Fruit fly (Drosophila melanogaster) whole organism, embryonic: Measurements from ENCODE around the gene Pex3.

Experiments
- Blimp-1 ChIP-seq: fragments of 200-800 bp; sonication (Bioruptor generic); optimal IDR thresholded peaks from 3 replicates; lab custom pipeline; 2018; ENCODE audit warnings: missing biosample characterization, missing genetic modification characterization, mild to moderate bottlenecking, moderate library complexity, missing genetic modification reagents
- Bteb2 ChIP-seq: fragments of 200-800 bp; sonication (Bioruptor generic); optimal IDR thresholded peaks from 2 replicates; lab custom pipeline; 2016; ENCODE audit warnings: missing biosample characterization, missing genetic modification characterization
- CG1024 ChIP-seq: fragments of 200-800 bp; sonication (Bioruptor generic); IDR thresholded peaks from 2 replicates; pipeline ENCODE4 v1.3.6; 2022; ENCODE audit warnings: missing biosample characterization, missing genetic modification characterization
- CG11695 ChIP-seq: fragments of 200-800 bp; sonication (Bioruptor generic); IDR thresholded peaks from 3 replicates; pipeline ENCODE4 v1.3.6; 2022; ENCODE audit warnings: missing biosample characterization, missing genetic modification characterization
- CG11696 ChIP-seq: fragments of 200-800 bp; sonication (Bioruptor generic); IDR thresholded peaks from 2 replicates; pipeline ENCODE4 v1.3.6; 2022; ENCODE audit warnings: missing biosample characterization, missing genetic modification characterization
- CG14441 ChIP-seq: fragments of 200-800 bp; sonication (Bioruptor generic); IDR thresholded peaks from 2 replicates; pipeline ENCODE4 v1.3.6; 2022; ENCODE audit warnings: missing biosample characterization, missing genetic modification characterization
- CG15073 ChIP-seq: fragments of 200-800 bp; sonication (Bioruptor generic); optimal IDR thresholded peaks from 2 replicates; lab custom pipeline; 2016; ENCODE audit warnings: missing biosample characterization, missing genetic modification characterization
- CG15479 ChIP-seq: fragments of 200-800 bp; sonication (Bioruptor generic); optimal IDR thresholded peaks from 3 replicates; lab custom pipeline; 2019; ENCODE audit warnings: missing biosample characterization, mild to moderate bottlenecking, missing genetic modification characterization, moderate library complexity
- CG16779 ChIP-seq: fragments of 200-800 bp; sonication (Bioruptor generic); IDR thresholded peaks from 2 replicates; pipeline ENCODE4 v1.3.6; 2022; ENCODE audit warnings: missing biosample characterization, missing genetic modification characterization
- CG18262 ChIP-seq: fragments of 200-800 bp; optimal IDR thresholded peaks from 3 replicates; lab custom pipeline; 2019; ENCODE audit warnings: missing biosample characterization, mild to moderate bottlenecking, missing genetic modification characterization, moderate library complexity
- CG34422 ChIP-seq: fragments of 200-800 bp; sonication (Bioruptor generic); IDR thresholded peaks from 3 replicates; pipeline ENCODE4 v1.3.6; 2022; ENCODE audit warnings: missing biosample characterization, missing genetic modification characterization
- CG4707 ChIP-seq: fragments of 200-800 bp; sonication (Bioruptor generic); optimal IDR thresholded peaks from 2 replicates; lab custom pipeline; 2018; ENCODE audit warnings: missing biosample characterization, mild to moderate bottlenecking, missing genetic modification characterization, moderate library complexity
- CG6683 ChIP-seq: fragments of 200-800 bp; sonication (Bioruptor generic); optimal IDR thresholded peaks from 2 replicates; lab custom pipeline; 2017; ENCODE audit warnings: missing biosample characterization, mild to moderate bottlenecking, missing genetic modification characterization, missing genetic modification reagents
- CG6791 ChIP-seq: fragments of 200-800 bp; sonication (Bioruptor generic); IDR thresholded peaks from 3 replicates; pipeline ENCODE4 v1.3.6; 2022; ENCODE audit warnings: missing biosample characterization, missing genetic modification characterization; ENCODE audit not compliant: partially characterized antibody
- CG6813 ChIP-seq: fragments of 200-800 bp; sonication (Bioruptor generic); optimal IDR thresholded peaks from 2 replicates; lab custom pipeline; 2017; ENCODE audit warnings: missing biosample characterization, missing genetic modification characterization, mild to moderate bottlenecking, moderate library complexity, missing genetic modification reagents
- CG8281 ChIP-seq: fragments of 200-800 bp; sonication (Bioruptor generic); optimal IDR thresholded peaks from 2 replicates; lab custom pipeline; 2018; ENCODE audit warnings: missing biosample characterization, mild to moderate bottlenecking, missing genetic modification characterization, moderate library complexity
- CG9797 ChIP-seq: fragments of 200-800 bp; sonication (Bioruptor generic); optimal IDR thresholded peaks from 3 replicates; lab custom pipeline; 2018; ENCODE audit warnings: missing biosample characterization, mild to moderate bottlenecking, missing genetic modification characterization
- CG9817 ChIP-seq: fragments of 200-800 bp; sonication (Bioruptor generic); optimal IDR thresholded peaks from 2 replicates; lab custom pipeline; 2018; ENCODE audit warnings: missing biosample characterization, mild to moderate bottlenecking, missing genetic modification characterization, moderate library complexity
- Dad ChIP-seq: fragments of 200-800 bp; sonication (Bioruptor generic); optimal IDR thresholded peaks from 3 replicates; lab custom pipeline; 2016; ENCODE audit warnings: missing biosample characterization, missing genetic modification characterization
- Dll ChIP-seq: fragments of 200-800 bp; sonication (Bioruptor generic); IDR thresholded peaks from 4 replicates; pipeline ENCODE4 v1.3.6; 2022; ENCODE audit warnings: missing biosample characterization, missing genetic modification characterization; ENCODE audit not compliant: partially characterized antibody
- Doc2 ChIP-seq: fragments of 200-800 bp; sonication (Bioruptor generic); IDR thresholded peaks from 2 replicates; pipeline ENCODE4 v1.3.6; 2022; ENCODE audit warnings: missing biosample characterization, missing genetic modification characterization
- ERR ChIP-seq: fragments of 200-800 bp; sonication (Bioruptor generic); optimal IDR thresholded peaks from 2 replicates; lab custom pipeline; 2016; ENCODE audit warnings: missing biosample characterization, missing genetic modification characterization
- Fer1 ChIP-seq: fragments of 200-800 bp; sonication (Bioruptor generic); optimal IDR thresholded peaks from 2 replicates; lab custom pipeline; 2017; ENCODE audit warnings: missing biosample characterization, mild to moderate bottlenecking, missing genetic modification characterization
- Hmx ChIP-seq: fragments of 200-800 bp; sonication (Bioruptor generic); optimal IDR thresholded peaks from 2 replicates; lab custom pipeline; 2016; ENCODE audit warnings: missing biosample characterization, missing genetic modification characterization
- Hr51 ChIP-seq, 2 experiments: fragments of 200-800 bp; sonication (Bioruptor generic); optimal IDR thresholded peaks; 2 replicates in 1 of 2; 3 replicates in 1 of 2; lab custom pipeline; 2016 to 2018; ENCODE audit warnings: missing biosample characterization in 2 of 2, missing genetic modification characterization in 2 of 2, mild to moderate bottlenecking in 1 of 2, moderate library complexity in 1 of 2
- Hr78 ChIP-seq, 2 experiments: fragments of 200-800 bp in 1 of 2; fragments of >200 bp in 1 of 2; sonication (Bioruptor generic) in 1 of 2; optimal IDR thresholded peaks; 2 replicates each; lab custom pipeline; 2017 to 2019; ENCODE audit warnings: missing biosample characterization in 2 of 2, missing genetic modification characterization in 2 of 2, mild to moderate bottlenecking in 1 of 2, moderate library complexity in 1 of 2
- Max ChIP-seq: fragments of 200-800 bp; sonication (Bioruptor generic); optimal IDR thresholded peaks from 2 replicates; lab custom pipeline; 2016; ENCODE audit warnings: missing biosample characterization, mild to moderate bottlenecking, missing genetic modification characterization
- NfI ChIP-seq: fragments of 200-800 bp; sonication (Bioruptor generic); optimal IDR thresholded peaks from 3 replicates; lab custom pipeline; 2018; ENCODE audit warnings: missing biosample characterization, mild to moderate bottlenecking, missing genetic modification characterization, moderate library complexity
- Ptx1 ChIP-seq: fragments of 200-800 bp; sonication (Bioruptor generic); IDR thresholded peaks from 2 replicates; pipeline ENCODE4 v1.3.6; 2022; ENCODE audit warnings: missing biosample characterization, missing genetic modification characterization
- Stat92E ChIP-seq, 3 experiments: fragments of >200 bp in 2 of 3; fragments of 200-800 bp in 1 of 3; sonication (Bioruptor generic) in 1 of 3; optimal IDR thresholded peaks; 2 replicates each; lab custom pipeline; 2017 to 2019; ENCODE audit warnings: missing biosample characterization in 3 of 3, missing genetic modification characterization in 3 of 3, mild to moderate bottlenecking in 1 of 3, moderate library complexity in 1 of 3
- ato ChIP-seq: fragments of 200-800 bp; sonication (Bioruptor generic); IDR thresholded peaks from 2 replicates; pipeline ENCODE4 v1.3.6; 2022; ENCODE audit warnings: missing biosample characterization, missing genetic modification characterization; ENCODE audit not compliant: partially characterized antibody
- ci ChIP-seq: fragments of 200-800 bp; sonication (Bioruptor generic); IDR thresholded peaks from 3 replicates; pipeline ENCODE4 v1.3.6; 2022; ENCODE audit warnings: missing biosample characterization, missing genetic modification characterization
- cwo ChIP-seq: fragments of 200-800 bp; sonication (Bioruptor generic); optimal IDR thresholded peaks from 3 replicates; lab custom pipeline; 2017; ENCODE audit warnings: missing biosample characterization, missing genetic modification characterization, mild to moderate bottlenecking, moderate library complexity, missing genetic modification reagents
- dan ChIP-seq: fragments of 200-800 bp; sonication (Bioruptor generic); IDR thresholded peaks from 2 replicates; pipeline ENCODE4 v1.3.6; 2022; ENCODE audit warnings: missing biosample characterization, missing genetic modification characterization
- dmrt11E ChIP-seq: fragments of 200-800 bp; sonication (Bioruptor generic); optimal IDR thresholded peaks from 3 replicates; lab custom pipeline; 2018; ENCODE audit warnings: missing biosample characterization, mild to moderate bottlenecking, missing genetic modification characterization, moderate library complexity
- en ChIP-seq: fragments of 200-800 bp; sonication (Bioruptor generic); optimal IDR thresholded peaks from 2 replicates; lab custom pipeline; 2016; ENCODE audit warnings: missing biosample characterization, missing genetic modification characterization
- fd102C ChIP-seq: fragments of 200-800 bp; sonication (Bioruptor generic); optimal IDR thresholded peaks from 2 replicates; lab custom pipeline; 2018; ENCODE audit warnings: missing biosample characterization, mild to moderate bottlenecking, missing genetic modification characterization, moderate library complexity
- gce ChIP-seq: fragments of 200-800 bp; sonication (Bioruptor generic); IDR thresholded peaks from 3 replicates; pipeline ENCODE4 v1.3.6; 2022; ENCODE audit warnings: missing biosample characterization, missing genetic modification characterization
- gsb ChIP-seq: fragments of 200-800 bp; sonication (Bioruptor generic); IDR thresholded peaks from 2 replicates; pipeline ENCODE4 v1.3.6; 2022; ENCODE audit warnings: missing biosample characterization, missing genetic modification characterization
- h ChIP-seq: fragments of >200 bp; optimal IDR thresholded peaks from 2 replicates; lab custom pipeline; 2017
- mirr ChIP-seq: fragments of 200-800 bp; sonication (Bioruptor generic); optimal IDR thresholded peaks from 3 replicates; lab custom pipeline; 2018; ENCODE audit warnings: missing biosample characterization, mild to moderate bottlenecking, missing genetic modification characterization
- oc ChIP-seq: fragments of 200-800 bp; sonication (Bioruptor generic); optimal IDR thresholded peaks from 2 replicates; lab custom pipeline; 2018; ENCODE audit warnings: missing biosample characterization, mild to moderate bottlenecking, missing genetic modification characterization, moderate library complexity
- pum ChIP-seq: fragments of 200-800 bp; sonication (Bioruptor generic); optimal IDR thresholded peaks from 2 replicates; lab custom pipeline; 2016; ENCODE audit warnings: missing biosample characterization, missing genetic modification characterization
- shn ChIP-seq: fragments of 200-800 bp; sonication (Bioruptor generic); optimal IDR thresholded peaks from 3 replicates; lab custom pipeline; 2016; ENCODE audit warnings: missing biosample characterization, missing genetic modification characterization
- sob ChIP-seq: fragments of 200-800 bp; sonication (Bioruptor generic); IDR thresholded peaks from 2 replicates; pipeline ENCODE4 v1.3.6; 2022; ENCODE audit warnings: missing biosample characterization, missing genetic modification characterization
- ssp ChIP-seq: fragments of 200-800 bp; sonication (Bioruptor generic); IDR thresholded peaks from 2 replicates; pipeline ENCODE4 v1.3.6; 2022; ENCODE audit warnings: missing biosample characterization, missing genetic modification characterization
- stwl ChIP-seq: fragments of 200-800 bp; sonication (Bioruptor generic); optimal IDR thresholded peaks from 3 replicates; lab custom pipeline; 2018; ENCODE audit warnings: missing biosample characterization, mild to moderate bottlenecking, missing genetic modification characterization, moderate library complexity
- vvl ChIP-seq: fragments of 200-800 bp; sonication (Bioruptor generic); IDR thresholded peaks from 2 replicates; pipeline ENCODE4 v1.3.6; 2022; ENCODE audit warnings: missing biosample characterization, missing genetic modification characterization

Pex3 gene

dm6 chr3L:15098659-15099512, 45.3 kb upstream of the Pex3 start (continued):
- TF ChIP-seq Fer1 (GFP tag; lab: Kevin White, UChicago) (peak; percentile 89), vvl (peak; percentile 97), Max (GFP tag; lab: Kevin White, UChicago) (peak; percentile 80), CG14441 (peak; percentile 71), dan (GFP tag; lab: Robert Waterston, UW) (no peak), CG9817 (tag; lab: Kevin White, UChicago) (peak; percentile 72), ssp (GFP tag; lab: Robert Waterston, UW) (peak; percentile 60), Dll (GFP tag; lab: Robert Waterston, UW) (peak; percentile 47; the same call in 3 of the 4 replicates), oc (tag; lab: Kevin White, UChicago) (peak; percentile 72), CG16779 (GFP tag; lab: Robert Waterston, UW) (no peak), Hr51 (GFP tag; optimal IDR thresholded peaks at IDR 0.05; lab: Kevin White, UChicago) (peak in 1 of 2 experiments; percentile 90), CG15479 (peak; percentile 13), ERR (no peak), en (GFP tag; lab: Kevin White, UChicago) (no peak), CG6791 (GFP tag; lab: Robert Waterston, UW) (no peak), cwo (GFP tag; lab: Kevin White, UChicago) (peak; percentile 92), shn (GFP tag; lab: Kevin White, UChicago) (no peak), Bteb2 (GFP tag; lab: Kevin White, UChicago) (no peak), Hr78 (GFP tag; optimal IDR thresholded peaks at IDR 0.05; lab: Kevin White, UChicago) (peak in 1 of 2 experiments; percentile 81), stwl (tag; lab: Kevin White, UChicago) (peak; percentile 17), pum (GFP tag; lab: Kevin White, UChicago) (no peak), CG11696 (peak; percentile 76), CG15073 (no peak), NfI (GFP tag; lab: Kevin White, UChicago) (peak; percentile 51), Hmx (GFP tag; lab: Kevin White, UChicago) (no peak), ato (GFP tag; lab: Robert Waterston, UW) (no peak), CG6813 (GFP tag; lab: Kevin White, UChicago) (peak; percentile 94), Blimp-1 (GFP tag; lab: Kevin White, UChicago) (peak; percentile 93), h (lab: Kevin White, UChicago) (no peak), sob (GFP tag; lab: Robert Waterston, UW) (peak; percentile 47; the same call in 1 of the 2 replicates), CG8281 (tag; lab: Kevin White, UChicago) (peak; percentile 34), gce (GFP tag; lab: Robert Waterston, UW) (peak; percentile 91; the same call in 2 of the 3 replicates), CG9797 (GFP tag; lab: Kevin White, UChicago) (no peak), CG11695 (GFP tag; lab: Robert Waterston, UW) (peak; percentile 93), dmrt11E (tag; lab: Kevin White, UChicago) (peak; percentile 84), CG18262 (tag; lab: Kevin White, UChicago) (peak; percentile 97), CG6683 (GFP tag; lab: Kevin White, UChicago) (peak; percentile 91), Stat92E (GFP tag; optimal IDR thresholded peaks at IDR 0.05; lab: Kevin White, UChicago) (peak in 1 of 3 experiments; percentile 45), CG1024 (GFP tag; lab: Robert Waterston, UW) (peak; percentile 85), mirr (peak; percentile 39), gsb (GFP tag; lab: Robert Waterston, UW) (peak; percentile 77), CG34422 (GFP tag; lab: Robert Waterston, UW) (peak; percentile 86), ci (peak; percentile 59; the same call in 2 of the 3 replicates), Dad (no peak), CG4707 (GFP tag; lab: Kevin White, UChicago) (peak; percentile 34), Ptx1 (GFP tag; lab: Robert Waterston, UW) (peak; percentile 92), Doc2 (GFP tag; lab: Robert Waterston, UW) (no peak), fd102C (GFP tag; lab: Kevin White, UChicago) (peak; percentile 47)
